Fruit fly (Drosophila melanogaster): ENCODE data around the gene CG6833.

CG6833 gene

DNA sequence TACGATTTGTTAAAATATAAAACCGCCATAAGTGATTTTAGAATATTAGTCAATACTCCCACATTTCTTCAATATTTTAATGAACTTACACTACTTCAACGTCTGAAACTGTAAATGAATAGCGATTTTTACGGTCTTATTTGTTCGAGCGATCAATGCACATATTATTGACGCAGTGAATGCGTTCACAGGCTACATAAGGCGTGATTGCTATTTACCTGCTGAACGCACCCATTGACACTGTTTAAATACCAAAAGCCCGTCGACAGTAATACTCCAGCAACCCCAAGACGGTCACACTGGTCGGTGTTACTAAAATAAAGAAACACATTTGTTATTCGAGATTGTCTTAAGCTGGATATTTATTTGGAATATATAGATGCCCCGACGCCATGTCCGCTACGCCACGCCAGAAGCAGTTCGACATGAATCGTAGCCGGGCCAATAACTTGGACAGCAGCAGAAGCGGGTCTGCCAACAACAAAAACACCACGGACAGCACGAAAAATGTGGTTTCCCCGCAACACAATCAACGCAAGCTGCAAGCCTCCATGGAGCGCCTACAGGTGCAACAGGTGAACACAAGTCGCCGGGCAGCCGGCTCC lies at the start of gene CG6833 (continued):
- TF ChIP-seq Trl (optimal IDR thresholded peaks at IDR 0.05), result no peak
- TF ChIP-seq Trl (GFP tag; optimal IDR thresholded peaks at IDR 0.05), result peak; percentile 76
- TF ChIP-seq NFAT (GFP tag; IDR thresholded peaks at IDR 0.05), result peak; percentile 94
- no peak for TF ChIP-seq Hr39 (optimal IDR thresholded peaks at IDR 0.05)
- TF ChIP-seq cato (GFP tag; optimal IDR thresholded peaks at IDR 0.05; ENCODE audit: borderline replicate concordance), result peak; percentile 8
- TF ChIP-seq B-H2 (GFP tag; optimal IDR thresholded peaks at IDR 0.05), result peak; percentile 34
- peak; percentile 60 to 72 for TF ChIP-seq chif (GFP tag; optimal IDR thresholded peaks at IDR 0.05)
- no peak for TF ChIP-seq Sox100B (GFP tag; optimal IDR thresholded peaks at IDR 0.05)
- no peak for TF ChIP-seq hth (optimal IDR thresholded peaks at IDR 0.05)
- peak; percentile 59 for TF ChIP-seq Fer1 (GFP tag; optimal IDR thresholded peaks at IDR 0.05)
- peak; percentile 76 for TF ChIP-seq Aef1 (GFP tag; IDR thresholded peaks at IDR 0.05)
- TF ChIP-seq Oaz (GFP tag; IDR thresholded peaks at IDR 0.05), result no peak
- peak; percentile 85 for TF ChIP-seq Xbp1 (GFP tag; optimal IDR thresholded peaks at IDR 0.05)
- peak; percentile 77 for TF ChIP-seq CG14710 (tag; optimal IDR thresholded peaks at IDR 0.05)
- TF ChIP-seq CG15269 (tag; optimal IDR thresholded peaks at IDR 0.05), result peak; percentile 48
- peak; percentile 62; the same call in 2 of the 3 replicates for TF ChIP-seq B-H1 (GFP tag; IDR thresholded peaks at IDR 0.05)
- TF ChIP-seq CG31365 (tag; optimal IDR thresholded peaks at IDR 0.05), result no peak
- TF ChIP-seq CG30431 (GFP tag; optimal IDR thresholded peaks at IDR 0.05), result peak; percentile 64
- TF ChIP-seq CG34224 (GFP tag; IDR thresholded peaks at IDR 0.05; ENCODE audit: partially characterized antibody), result no peak
- TF ChIP-seq CG10543 (GFP tag; optimal IDR thresholded peaks at IDR 0.05), result peak; percentile 43
- peak; percentile 61 for TF ChIP-seq MTF-1 (GFP tag; optimal IDR thresholded peaks at IDR 0.05; ENCODE audit: borderline replicate concordance)
- no peak for TF ChIP-seq CG15011 (GFP tag; optimal IDR thresholded peaks at IDR 0.05)
- TF ChIP-seq Hr78 (GFP tag; optimal IDR thresholded peaks at IDR 0.05), result no peak
- peak; percentile 35 for TF ChIP-seq schlank (tag; optimal IDR thresholded peaks at IDR 0.05)
- TF ChIP-seq pb (GFP tag; optimal IDR thresholded peaks at IDR 0.05), result peak; percentile 77
- peak; percentile 74 for TF ChIP-seq lab (GFP tag; optimal IDR thresholded peaks at IDR 0.05)
- peak; percentile 30 for TF ChIP-seq CG2116 (GFP tag; optimal IDR thresholded peaks at IDR 0.05)
- TF ChIP-seq bigmax (GFP tag; optimal IDR thresholded peaks at IDR 0.05), result no peak
- TF ChIP-seq nerfin-1 (tag; optimal IDR thresholded peaks at IDR 0.05), result peak; percentile 38
- peak; percentile 69 for TF ChIP-seq onecut (GFP tag; IDR thresholded peaks at IDR 0.05)
- TF ChIP-seq CG4820 (GFP tag; optimal IDR thresholded peaks at IDR 0.05), result peak; percentile 69
- no peak for TF ChIP-seq CG14965 (GFP tag; optimal IDR thresholded peaks at IDR 0.05; ENCODE audit: borderline replicate concordance)
- peak; percentile 47 for TF ChIP-seq CG18476 (GFP tag; optimal IDR thresholded peaks at IDR 0.05)
- peak; percentile 78 for TF ChIP-seq CG14014 (GFP tag; IDR thresholded peaks at IDR 0.05)
- TF ChIP-seq pfk (GFP tag; optimal IDR thresholded peaks at IDR 0.05), result no peak
- no peak for TF ChIP-seq CG17612 (GFP tag; IDR thresholded peaks at IDR 0.05)
- TF ChIP-seq CG1792 (GFP tag; optimal IDR thresholded peaks at IDR 0.05), result peak; percentile 70
- TF ChIP-seq CG13894 (tag; optimal IDR thresholded peaks at IDR 0.05), result no peak
- TF ChIP-seq CG1647 (GFP tag; optimal IDR thresholded peaks at IDR 0.05), result peak; percentile 84
- no peak for TF ChIP-seq Vsx1 (GFP tag; optimal IDR thresholded peaks at IDR 0.05)
- peak; percentile 83 for TF ChIP-seq Antp (GFP tag; optimal IDR thresholded peaks at IDR 0.05)
- peak; percentile 55; the same call in 1 of the 2 replicates for TF ChIP-seq CG32767 (GFP tag; IDR thresholded peaks at IDR 0.05)
- peak; percentile 82 for TF ChIP-seq CG16779 (GFP tag; IDR thresholded peaks at IDR 0.05)
- peak; percentile 41 for TF ChIP-seq vfl (GFP tag; optimal IDR thresholded peaks at IDR 0.05)
- peak; percentile 65 for TF ChIP-seq CG4404 (GFP tag; IDR thresholded peaks at IDR 0.05)
- no peak for TF ChIP-seq twi (tag; optimal IDR thresholded peaks at IDR 0.05)
- TF ChIP-seq gcm2 (GFP tag; optimal IDR thresholded peaks at IDR 0.05), result no peak
- no peak for TF ChIP-seq exex (tag; optimal IDR thresholded peaks at IDR 0.05)
- TF ChIP-seq ems (GFP tag; optimal IDR thresholded peaks at IDR 0.05), result peak; percentile 49
- TF ChIP-seq CG17829 (tag; optimal IDR thresholded peaks at IDR 0.05), result peak; percentile 79
- peak; percentile 54 for TF ChIP-seq slp2 (GFP tag; optimal IDR thresholded peaks at IDR 0.05)

Measured in whole organism, embryonic.